Worm (Caenorhabditis elegans) whole organism, L4 larva: Measurements from ENCODE around the gene lgc-17.

ENCODE experiments used
- T26A8.4 ChIP-seq: fragments of 200-800 bp; sonication (Bioruptor generic); IDR thresholded peaks from 2 replicates; pipeline ENCODE4 v1.3.6; 2022; ENCODE audit warnings: missing genetic modification characterization, missing compliant biosample characterization
- Y48G9A.11 ChIP-seq: fragments of 200-800 bp; sonication (Bioruptor generic); IDR thresholded peaks from 2 replicates; pipeline ENCODE4 v1.3.6; 2022; ENCODE audit warnings: missing genetic modification reagents, missing genetic modification characterization, missing compliant biosample characterization
- Y75B8A.6 ChIP-seq: fragments of 200-800 bp; sonication (Bioruptor generic); IDR thresholded peaks from 2 replicates; pipeline ENCODE4 v1.3.6; 2022; ENCODE audit warnings: missing genetic modification reagents, missing genetic modification characterization, missing compliant biosample characterization
- ZK337.2 ChIP-seq: fragments of 200-800 bp; sonication (Bioruptor generic); IDR thresholded peaks from 2 replicates; pipeline ENCODE4 v1.3.6; 2022; ENCODE audit warnings: missing genetic modification reagents, missing genetic modification characterization, missing compliant biosample characterization
- aha-1 ChIP-seq: fragments of 150-350 bp; peaks from one replicate; lab custom pipeline; 2014; ENCODE audit warnings: missing biosample characterization, missing genetic modification characterization
- ceh-28 ChIP-seq: fragments of 150-350 bp; optimal IDR thresholded peaks from 2 replicates; lab custom pipeline; 2014; ENCODE audit warnings: missing biosample characterization, missing genetic modification reagents, missing genetic modification characterization
- ceh-32 ChIP-seq: sonication (generic microtip); optimal IDR thresholded peaks from 2 replicates; lab custom pipeline; 2016; ENCODE audit warnings: mild to moderate bottlenecking, missing genetic modification characterization, missing compliant biosample characterization; ENCODE audit not compliant: poor library complexity
- daf-12 ChIP-seq: fragments of 150-350 bp; optimal IDR thresholded peaks from 2 replicates; lab custom pipeline; 2014; ENCODE audit warnings: missing biosample characterization, missing genetic modification reagents, missing genetic modification characterization
- daf-19 ChIP-seq: fragments of 200-800 bp; sonication (Bioruptor generic); conservative IDR thresholded peaks from 2 replicates; pipeline ENCODE4 v1.3.6; 2022; ENCODE audit warnings: missing genetic modification characterization, missing compliant biosample characterization
- daf-8 ChIP-seq: fragments of 200-800 bp; sonication (Bioruptor generic); IDR thresholded peaks from 2 replicates; pipeline ENCODE4 v1.3.6; 2022; ENCODE audit warnings: missing genetic modification characterization, missing compliant biosample characterization
- dmd-6 ChIP-seq: fragments of 200-800 bp; sonication (Bioruptor generic); IDR thresholded peaks from 2 replicates; pipeline ENCODE4 v1.3.6; 2022; ENCODE audit warnings: missing genetic modification reagents, missing genetic modification characterization, missing compliant biosample characterization
- dmd-8 ChIP-seq: fragments of 200-800 bp; sonication (Bioruptor generic); IDR thresholded peaks from 2 replicates; pipeline ENCODE4 v1.3.6; 2022; ENCODE audit warnings: missing genetic modification characterization, missing compliant biosample characterization
- dmd-9 ChIP-seq: fragments of 200-800 bp; sonication (Bioruptor generic); IDR thresholded peaks from 2 replicates; pipeline ENCODE4 v1.3.6; 2022; ENCODE audit warnings: missing genetic modification reagents, missing genetic modification characterization, missing compliant biosample characterization
- gei-8 ChIP-seq: fragments of 200-800 bp; sonication (Bioruptor generic); optimal IDR thresholded peaks from 2 replicates; lab custom pipeline; 2018; ENCODE audit warnings: mild to moderate bottlenecking, missing genetic modification characterization, missing compliant biosample characterization
- hlh-30 ChIP-seq: sonication (generic microtip); optimal IDR thresholded peaks from 2 replicates; lab custom pipeline; 2017; ENCODE audit warnings: antibody characterized with exemption, mild to moderate bottlenecking, missing genetic modification characterization, missing compliant biosample characterization; ENCODE audit not compliant: insufficient read depth
- lim-7 ChIP-seq: fragments of 200-800 bp; sonication (Bioruptor generic); IDR thresholded peaks from 2 replicates; pipeline ENCODE4 v1.3.6; 2022; ENCODE audit warnings: missing genetic modification characterization, missing compliant biosample characterization
- lin-13 ChIP-seq: fragments of 150-350 bp; optimal IDR thresholded peaks from 2 replicates; lab custom pipeline; 2014; ENCODE audit warnings: missing biosample characterization, missing genetic modification reagents, missing genetic modification characterization
- lin-15B ChIP-seq: fragments of 150-350 bp; sonication (generic microtip); optimal IDR thresholded peaks from 3 replicates; lab custom pipeline; 2014; ENCODE audit warnings: missing biosample characterization, missing genetic modification characterization
- lin-29 ChIP-seq: fragments of 200-800 bp; sonication (Bioruptor generic); IDR thresholded peaks from 2 replicates; pipeline ENCODE4 v1.3.6; 2022; ENCODE audit warnings: missing genetic modification reagents, missing genetic modification characterization, missing compliant biosample characterization
- lsy-2 ChIP-seq, 2 experiments: fragments of 150-350 bp in 1 of 2; sonication (generic microtip) in 1 of 2; optimal IDR thresholded peaks; 2 replicates each; lab custom pipeline; 2014 to 2017; ENCODE audit warnings: missing biosample characterization in 2 of 2, missing genetic modification characterization in 2 of 2
- mep-1 ChIP-seq: fragments of 150-350 bp; sonication (generic microtip); optimal IDR thresholded peaks from 3 replicates; lab custom pipeline; 2014; ENCODE audit warnings: missing biosample characterization, missing genetic modification characterization
- nhr-41 ChIP-seq: fragments of 200-800 bp; sonication (Bioruptor generic); IDR thresholded peaks from 2 replicates; pipeline ENCODE4 v1.3.6; 2022; ENCODE audit warnings: missing genetic modification reagents, missing genetic modification characterization, missing compliant biosample characterization
- nhr-42 ChIP-seq: fragments of 200-800 bp; sonication (Bioruptor generic); IDR thresholded peaks from 2 replicates; pipeline ENCODE4 v1.3.6; 2022; ENCODE audit warnings: missing genetic modification characterization, missing compliant biosample characterization
- pha-4 ChIP-seq, 2 experiments: fragments of 150-350 bp in 1 of 2; fragments of 200-800 bp in 1 of 2; sonication (Bioruptor generic) in 1 of 2; IDR thresholded peaks in 1 of 2; optimal IDR thresholded peaks in 1 of 2; 2 replicates each; pipeline versions ENCODE4 v1.3.6 to Lab custom; 2014 to 2022; ENCODE audit warnings: missing genetic modification characterization in 2 of 2, missing genetic modification reagents in 2 of 2, missing biosample characterization in 1 of 2, missing compliant biosample characterization in 1 of 2
- php-3 ChIP-seq: fragments of 200-800 bp; sonication (Bioruptor generic); IDR thresholded peaks from 2 replicates; pipeline ENCODE4 v1.3.6; 2022; ENCODE audit warnings: missing genetic modification reagents, missing genetic modification characterization, missing compliant biosample characterization
- saeg-2 ChIP-seq: fragments of 200-800 bp; sonication (Bioruptor generic); IDR thresholded peaks from 2 replicates; pipeline ENCODE4 v1.3.6; 2022; ENCODE audit warnings: missing genetic modification reagents, missing genetic modification characterization, missing compliant biosample characterization
- tag-97 ChIP-seq: fragments of 200-800 bp; sonication (Bioruptor generic); IDR thresholded peaks from 2 replicates; pipeline ENCODE4 v1.3.6; 2022; ENCODE audit warnings: missing genetic modification characterization, missing compliant biosample characterization
- tra-1 ChIP-seq: fragments of 200-800 bp; sonication (Bioruptor generic); IDR thresholded peaks from 2 replicates; pipeline ENCODE4 v1.3.6; 2022; ENCODE audit warnings: missing genetic modification reagents, missing genetic modification characterization, missing compliant biosample characterization
- unc-130 ChIP-seq: sonication (generic microtip); optimal IDR thresholded peaks from 2 replicates; lab custom pipeline; 2016; ENCODE audit warnings: missing genetic modification reagents, missing genetic modification characterization, missing compliant biosample characterization
- unc-62 ChIP-seq, 3 experiments: fragments of 150-350 bp in 1 of 3; sonication (generic microtip); optimal IDR thresholded peaks in 2 of 3; peaks in 1 of 3; 1 replicate in 1 of 3; 2 replicates in 2 of 3; lab custom pipeline; 2014 to 2017; ENCODE audit warnings: missing biosample characterization in 3 of 3, missing genetic modification characterization in 3 of 3, missing genetic modification reagents in 3 of 3, missing genotype in 1 of 3
- zag-1 ChIP-seq: fragments of 150-350 bp; optimal IDR thresholded peaks from 2 replicates; lab custom pipeline; 2014; ENCODE audit warnings: missing biosample characterization, missing genetic modification characterization
- zfp-3 ChIP-seq: fragments of 200-800 bp; sonication (Bioruptor generic); conservative IDR thresholded peaks from 2 replicates; pipeline ENCODE4 v1.3.6; 2022; ENCODE audit warnings: missing genetic modification reagents, missing genetic modification characterization, missing compliant biosample characterization
- ztf-11 ChIP-seq: fragments of 150-350 bp; optimal IDR thresholded peaks from 2 replicates; lab custom pipeline; 2014; ENCODE audit warnings: missing biosample characterization, missing genetic modification characterization
- ztf-7 ChIP-seq: fragments of 150-350 bp; optimal IDR thresholded peaks from 2 replicates; lab custom pipeline; 2014; ENCODE audit warnings: missing biosample characterization, missing genetic modification characterization

Gene lgc-17

DNA sequence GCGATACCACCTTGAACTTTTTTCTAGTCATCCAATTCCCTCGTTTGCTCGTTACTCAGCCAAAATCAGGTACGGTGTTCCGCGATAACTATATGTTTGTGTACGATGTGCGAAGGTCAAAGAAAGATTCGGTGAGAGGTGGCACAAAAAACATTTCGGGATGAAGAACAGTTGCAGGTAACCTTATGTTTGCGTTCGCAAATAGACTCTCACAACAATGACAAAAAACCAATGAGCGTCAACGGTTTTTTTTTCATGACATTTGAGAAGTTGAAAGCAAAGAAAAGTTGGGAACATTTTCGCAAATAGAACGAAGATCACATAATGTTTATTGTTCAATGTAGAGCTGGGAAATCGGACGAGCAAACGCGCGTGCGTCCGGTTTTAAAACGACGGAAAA, 41.3 kb downstream of the lgc-17 start:
- peak; percentile 12; the same call in 1 of the 2 replicates for TF ChIP-seq pha-4 (GFP tag; IDR thresholded peaks at IDR 0.05; lab: Robert Waterston, UW)
- peak; percentile 83 for TF ChIP-seq pha-4 (tag; optimal IDR thresholded peaks at IDR 0.05; lab: Kevin White, UChicago)
- TF ChIP-seq zag-1 (tag; lab: Kevin White, UChicago) = no peak
- TF ChIP-seq lin-29 = no peak
- peak; percentile 30 for TF ChIP-seq aha-1 (tag; lab: Kevin White, UChicago)
- TF ChIP-seq, all 104 proteins: peak for 2

DNA sequence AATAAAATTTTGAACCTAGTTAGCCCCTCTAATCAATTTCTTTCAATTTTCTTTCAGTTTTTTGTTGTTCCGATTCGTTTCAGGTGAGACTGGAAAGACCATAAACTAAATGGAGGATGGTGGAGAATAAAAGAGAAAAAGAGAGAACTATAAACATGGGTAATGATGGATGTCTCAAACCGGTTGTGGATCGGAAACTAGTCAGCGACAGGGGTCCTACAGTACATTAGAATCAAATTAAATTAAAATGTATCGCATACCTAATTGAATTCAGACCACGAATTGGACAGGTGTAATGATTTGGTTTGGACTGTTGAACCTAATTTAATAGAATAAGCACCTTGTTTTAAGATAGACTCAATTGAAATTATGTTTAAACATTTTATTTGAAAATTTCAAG, 42.7 kb downstream of the lgc-17 start:
- TF ChIP-seq nhr-41 (GFP tag; lab: Robert Waterston, UW) = no peak

DNA sequence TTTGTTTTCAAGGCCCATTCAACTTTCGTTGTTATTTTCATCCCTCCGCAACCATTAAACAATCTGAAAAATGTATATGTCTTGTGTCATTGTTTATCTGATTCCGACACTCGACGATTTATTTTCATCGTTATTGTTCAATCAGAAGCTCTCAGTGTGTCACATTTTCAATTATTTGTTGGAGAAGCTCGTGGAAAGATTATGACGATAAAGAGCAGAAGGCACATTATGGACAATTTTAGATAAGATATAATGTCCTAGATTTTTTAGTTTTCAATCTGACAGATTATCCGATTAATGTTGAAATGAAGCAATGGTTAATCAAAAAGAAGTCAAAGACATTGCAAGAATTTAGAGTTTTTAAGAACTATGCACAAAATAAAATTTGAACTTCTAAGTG, 43.6 kb downstream of the lgc-17 start:
- TF ChIP-seq hlh-30 (tag; lab: Kevin White, UChicago) (no peak), daf-12 (tag; lab: Kevin White, UChicago) (no peak), mep-1 (tag; lab: Kevin White, UChicago) (no peak), ceh-28 (tag; lab: Kevin White, UChicago) (no peak), ztf-11 (tag; lab: Kevin White, UChicago) (no peak), dmd-6 (GFP tag; lab: Robert Waterston, UW) (no peak), unc-62 (GFP tag; optimal IDR thresholded peaks at IDR 0.05 in 1 of 2; lab: Kevin White, UChicago) (peak in 1 of 2 experiments; percentile 52), unc-62 (tag; optimal IDR thresholded peaks at IDR 0.05; lab: Kevin White, UChicago) (no peak)
- TF ChIP-seq, all 104 proteins: peak for 1

ce11 chrX:12167632-12168377, 46.4 kb downstream of the lgc-17 start:
- TF ChIP-seq Y48G9A.11 (GFP tag; lab: Robert Waterston, UW) (no peak), unc-130 (GFP tag; lab: Kevin White, UChicago) (no peak), daf-8 (GFP tag; lab: Robert Waterston, UW) (no peak), dmd-9 (GFP tag; lab: Robert Waterston, UW) (no peak), T26A8.4 (GFP tag; lab: Robert Waterston, UW) (no peak), unc-62 (GFP tag; optimal IDR thresholded peaks at IDR 0.05 in 1 of 2; lab: Kevin White, UChicago) (peak in 1 of 2 experiments; percentile 72), unc-62 (tag; optimal IDR thresholded peaks at IDR 0.05; lab: Kevin White, UChicago) (no peak), lsy-2 (tag; optimal IDR thresholded peaks at IDR 0.05; lab: Kevin White, UChicago) (no peak), nhr-41 (GFP tag; lab: Robert Waterston, UW) (no peak), lim-7 (GFP tag; lab: Robert Waterston, UW) (no peak), Y75B8A.6 (GFP tag; lab: Robert Waterston, UW) (no peak), hlh-30 (tag; lab: Kevin White, UChicago) (peak; percentile 71), daf-19 (no peak), ztf-7 (no peak), nhr-42 (GFP tag; lab: Robert Waterston, UW) (no peak)

DNA sequence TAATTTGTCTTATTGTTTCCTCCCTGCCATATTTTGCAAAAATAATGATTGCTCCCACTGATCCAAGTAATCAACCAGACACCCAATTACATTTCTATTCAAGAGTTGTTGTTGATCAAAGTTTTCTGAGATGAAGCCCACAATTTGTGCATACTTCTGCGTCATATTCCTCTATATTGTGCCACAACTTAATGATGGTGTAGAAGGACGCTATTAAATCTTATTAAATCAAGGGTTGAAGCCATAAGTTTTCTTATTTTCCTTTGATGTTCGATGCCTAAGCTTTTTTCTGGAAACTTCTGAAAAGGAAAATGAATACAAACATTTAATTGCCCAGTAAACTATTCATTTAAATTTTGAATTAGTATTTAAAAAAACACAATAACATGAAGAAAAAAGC, 47.4 kb downstream of the lgc-17 start:
- TF ChIP-seq lin-13 (GFP tag; lab: Kevin White, UChicago) (no peak), aha-1 (tag; lab: Kevin White, UChicago) (peak; percentile 98), tra-1 (GFP tag; lab: Robert Waterston, UW) (no peak), tag-97 (GFP tag; lab: Robert Waterston, UW) (no peak), php-3 (GFP tag; lab: Robert Waterston, UW) (no peak), saeg-2 (no peak), ZK337.2 (no peak), zfp-3 (GFP tag; lab: Robert Waterston, UW) (0 out of 2 replicates have a peak, but pooled peaks have one; percentile 25), nhr-42 (GFP tag; lab: Robert Waterston, UW) (no peak), ceh-32 (no peak), lin-15B (tag; lab: Kevin White, UChicago) (no peak), gei-8 (GFP tag; lab: Kevin White, UChicago) (no peak), dmd-8 (no peak), ztf-7 (no peak)
- TF ChIP-seq, all 104 proteins: peak for 2
